Worm (Caenorhabditis elegans): ENCODE measurements around the gene Y54G11A.3.

The Y54G11A.3 gene

ce11 chrII:14244457-14245254, 31.8 kb upstream of the Y54G11A.3 start (continued):
- TF ChIP-seq tra-1 (GFP tag; IDR thresholded peaks at IDR 0.05) = 0 out of 2 replicates have a peak, but pooled peaks have one; percentile 15
- TF ChIP-seq egl-43 (GFP tag; IDR thresholded peaks at IDR 0.05) = 0 out of 2 replicates have a peak, but pooled peaks have one; percentile 27
- TF ChIP-seq pqm-1 (tag; optimal IDR thresholded peaks at IDR 0.05) = no peak
- TF ChIP-seq spr-1 (tag; optimal IDR thresholded peaks at IDR 0.05) = no peak
- TF ChIP-seq F10B5.3 (tag; optimal IDR thresholded peaks at IDR 0.05) = no peak
- TF ChIP-seq fos-1 (tag; optimal IDR thresholded peaks at IDR 0.05) = no peak
- no peak for TF ChIP-seq zip-11 (GFP tag; IDR thresholded peaks at IDR 0.05)
- TF ChIP-seq nhr-77 (tag; optimal IDR thresholded peaks at IDR 0.05) = peak; percentile 74
- TF ChIP-seq T26A8.4 (GFP tag; IDR thresholded peaks at IDR 0.05) = no peak
- peak in 1 of 2 experiments; percentile 87 for TF ChIP-seq unc-62 (GFP tag; optimal IDR thresholded peaks at IDR 0.05 in 1 of 2)
- TF ChIP-seq unc-62 (tag; optimal IDR thresholded peaks at IDR 0.05) = no peak
- no peak for TF ChIP-seq zip-2 (tag; optimal IDR thresholded peaks at IDR 0.05)
- TF ChIP-seq mep-1 (tag; optimal IDR thresholded peaks at IDR 0.05) = peak; percentile 60
- no peak for TF ChIP-seq php-3 (GFP tag; IDR thresholded peaks at IDR 0.05)
- TF ChIP-seq nhr-42 (GFP tag; IDR thresholded peaks at IDR 0.05) = no peak
- TF ChIP-seq dmd-9 (GFP tag; IDR thresholded peaks at IDR 0.05) = no peak
- peak; percentile 53 for TF ChIP-seq nhr-6 (tag; optimal IDR thresholded peaks at IDR 0.05)
- TF ChIP-seq ceh-28 (tag; optimal IDR thresholded peaks at IDR 0.05) = no peak
- no peak for TF ChIP-seq nhr-102 (tag; optimal IDR thresholded peaks at IDR 0.05)
- peak; percentile 13 for TF ChIP-seq F37D6.2 (tag; optimal IDR thresholded peaks at IDR 0.05)
- TF ChIP-seq egl-27 (tag; optimal IDR thresholded peaks at IDR 0.05) = no peak
- TF ChIP-seq saeg-2 (GFP tag; IDR thresholded peaks at IDR 0.05) = no peak
- no peak for TF ChIP-seq attf-4 (tag; optimal IDR thresholded peaks at IDR 0.05)
- no peak for TF ChIP-seq arid-1 (GFP tag; conservative IDR thresholded peaks at IDR 0.05)
- TF ChIP-seq set-16 (GFP tag; IDR thresholded peaks at IDR 0.05) = no peak
- TF ChIP-seq madf-5 (GFP tag; IDR thresholded peaks at IDR 0.05) = no peak
- peak; percentile 67 for TF ChIP-seq unc-130 (GFP tag; optimal IDR thresholded peaks at IDR 0.05)
- no peak for TF ChIP-seq ces-1 (GFP tag; optimal IDR thresholded peaks at IDR 0.05)
- TF ChIP-seq dpl-1 (GFP tag; optimal IDR thresholded peaks at IDR 0.05) = peak; percentile 60
- TF ChIP-seq nhr-25 (tag; optimal IDR thresholded peaks at IDR 0.05; ENCODE audit: borderline replicate concordance, insufficient read depth) = no peak
- no peak for TF ChIP-seq gei-8 (GFP tag; optimal IDR thresholded peaks at IDR 0.05)
- peak; percentile 49 for TF ChIP-seq dve-1 (tag; optimal IDR thresholded peaks at IDR 0.05; ENCODE audit: insufficient read depth)
- TF ChIP-seq D1046.2 (GFP tag; IDR thresholded peaks at IDR 0.05) = no peak
- no peak for TF ChIP-seq lin-15B (tag; optimal IDR thresholded peaks at IDR 0.05)
- TF ChIP-seq mdt-29 (GFP tag; IDR thresholded peaks at IDR 0.05) = no peak
- no peak for TF ChIP-seq ZK337.2 (GFP tag; IDR thresholded peaks at IDR 0.05)
- peak; percentile 39; the same call in 1 of the 2 replicates for TF ChIP-seq dmd-6 (GFP tag; IDR thresholded peaks at IDR 0.05)
- TF ChIP-seq nhr-76 (tag; optimal IDR thresholded peaks at IDR 0.05) = no peak
- no peak for TF ChIP-seq ceh-62 (tag; optimal IDR thresholded peaks at IDR 0.05)
- TF ChIP-seq nhr-28 (tag; optimal IDR thresholded peaks at IDR 0.05) = peak; percentile 65
- TF ChIP-seq snpc-1.2 (GFP tag; IDR thresholded peaks at IDR 0.05) = peak; percentile 69; the same call in 1 of the 2 replicates
- TF ChIP-seq zag-1 (tag; optimal IDR thresholded peaks at IDR 0.05) = no peak
- TF ChIP-seq dmd-8 (GFP tag; IDR thresholded peaks at IDR 0.05) = no peak
- TF ChIP-seq ama-1 (optimal IDR thresholded peaks at IDR 0.05) = no peak
- no peak for TF ChIP-seq daf-16 (GFP tag; optimal IDR thresholded peaks at IDR 0.05)
- TF ChIP-seq daf-16 (tag; optimal IDR thresholded peaks at IDR 0.05) = peak; percentile 17
- TF ChIP-seq lin-38 (GFP tag; IDR thresholded peaks at IDR 0.05) = peak; percentile 57
- no peak for TF ChIP-seq tag-97 (GFP tag; IDR thresholded peaks at IDR 0.05)
- 0 out of 2 replicates have a peak, but pooled peaks have one; percentile 35 for TF ChIP-seq Y75B8A.6 (GFP tag; IDR thresholded peaks at IDR 0.05)
- no peak for TF ChIP-seq jun-1 (tag; optimal IDR thresholded peaks at IDR 0.05)
- no peak for TF ChIP-seq ztf-7 (tag; optimal IDR thresholded peaks at IDR 0.05)
- no peak for TF ChIP-seq lim-7 (GFP tag; IDR thresholded peaks at IDR 0.05)
